Fruit fly (Drosophila melanogaster) whole organism, pupa: Measurements from ENCODE around the gene CG33272.

Source experiments
- CG13204 ChIP-seq: fragments of 200-800 bp; sonication (Bioruptor generic); optimal IDR thresholded peaks from 2 replicates; lab custom pipeline; 2018; ENCODE audit warnings: missing biosample characterization, mild to moderate bottlenecking, missing genetic modification characterization, moderate library complexity
- CG15710 ChIP-seq: fragments of 200-800 bp; sonication (Bioruptor generic); optimal IDR thresholded peaks from 2 replicates; lab custom pipeline; 2018; ENCODE audit warnings: missing biosample characterization, mild to moderate bottlenecking, missing genetic modification characterization, moderate library complexity
- CG17806 ChIP-seq: fragments of 200-800 bp; sonication (Bioruptor generic); optimal IDR thresholded peaks from 2 replicates; lab custom pipeline; 2018; ENCODE audit warnings: missing biosample characterization, mild to moderate bottlenecking, missing genetic modification characterization, moderate library complexity
- CG34367 ChIP-seq: fragments of 200-800 bp; sonication (Bioruptor generic); optimal IDR thresholded peaks from 2 replicates; lab custom pipeline; 2018; ENCODE audit warnings: missing biosample characterization, mild to moderate bottlenecking, missing genetic modification characterization
- CG4496 ChIP-seq: fragments of 200-800 bp; sonication (Bioruptor generic); IDR thresholded peaks from 3 replicates; pipeline ENCODE4 v1.3.6; 2022; ENCODE audit warnings: missing biosample characterization, missing genetic modification characterization
- CG8301 ChIP-seq: fragments of 200-800 bp; sonication (Bioruptor generic); optimal IDR thresholded peaks from 2 replicates; lab custom pipeline; 2018; ENCODE audit warnings: missing biosample characterization, mild to moderate bottlenecking, missing genetic modification characterization
- Pif1A ChIP-seq: fragments of 200-800 bp; sonication (Bioruptor generic); optimal IDR thresholded peaks from 3 replicates; lab custom pipeline; 2016; ENCODE audit warnings: missing biosample characterization, missing genetic modification characterization
- Snoo ChIP-seq: fragments of 200-800 bp; sonication (Bioruptor generic); optimal IDR thresholded peaks from 3 replicates; lab custom pipeline; 2017; ENCODE audit warnings: missing biosample characterization, mild to moderate bottlenecking, missing genetic modification characterization, inconsistent platforms
- rn ChIP-seq: fragments of 200-800 bp; sonication (Bioruptor generic); IDR thresholded peaks from 2 replicates; pipeline ENCODE4 v1.3.6; 2022; ENCODE audit warnings: missing biosample characterization, missing genetic modification characterization

DNA sequence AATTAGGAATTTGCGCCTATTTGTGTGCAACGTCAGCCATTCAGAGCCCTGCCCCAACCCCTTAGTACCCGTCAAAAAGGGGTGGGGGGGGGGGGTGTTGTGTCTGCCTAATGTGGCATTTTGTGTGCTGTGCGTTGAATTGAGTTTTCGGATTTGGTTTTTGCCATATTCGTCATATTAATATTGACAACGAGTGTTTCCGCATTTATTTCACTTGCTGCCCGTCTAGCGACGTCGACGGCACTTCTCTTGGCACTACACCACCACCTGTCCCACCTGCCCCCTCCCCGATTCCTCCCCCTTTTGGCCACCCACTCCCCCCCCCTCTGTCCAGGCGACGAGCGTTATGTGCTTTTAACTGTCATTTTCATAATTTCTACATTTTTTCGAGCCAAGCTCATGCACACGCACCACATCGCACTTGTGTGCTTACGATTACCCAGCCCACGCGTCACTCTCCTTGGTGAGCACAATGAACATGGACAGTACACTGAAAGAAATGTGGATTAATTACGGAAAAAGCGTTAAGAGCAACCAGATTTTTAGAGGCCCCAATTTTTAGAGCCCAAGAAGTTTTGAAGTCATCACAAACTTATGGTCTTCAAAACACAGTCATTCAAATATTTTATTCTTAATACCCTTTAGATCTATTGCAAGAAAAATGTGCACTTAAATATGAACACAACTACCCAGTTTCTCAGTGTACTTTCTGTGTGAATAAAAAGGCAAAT is 5.1 kb upstream of the CG33272 start:
- TF ChIP-seq CG34367 (tag; lab: Kevin White, UChicago) (no peak), CG4496 (GFP tag; lab: Robert Waterston, UW) (no peak), rn (GFP tag; lab: Robert Waterston, UW) (no peak), Snoo (tag; lab: Kevin White, UChicago) (no peak), CG8301 (tag; lab: Kevin White, UChicago) (no peak), CG15710 (tag; lab: Kevin White, UChicago) (no peak), CG17806 (tag; lab: Kevin White, UChicago) (no peak), Pif1A (no peak), CG13204 (GFP tag; lab: Kevin White, UChicago) (no peak)
